Worm (Caenorhabditis elegans) whole organism, L1 larva: Measurements from ENCODE around the gene pptr-1.

Source experiments
- C34B4.2 ChIP-seq: sonication (generic microtip); optimal IDR thresholded peaks from 2 replicates; lab custom pipeline; 2017; ENCODE audit warnings: mild to moderate bottlenecking, missing genetic modification characterization, missing compliant biosample characterization
- F16B12.6 ChIP-seq: fragments of 150-350 bp; optimal IDR thresholded peaks from 2 replicates; lab custom pipeline; 2014; ENCODE audit warnings: missing biosample characterization, missing genetic modification characterization
- alr-1 ChIP-seq: fragments of 200-800 bp; sonication (Bioruptor generic); optimal IDR thresholded peaks from 2 replicates; lab custom pipeline; 2018; ENCODE audit warnings: borderline replicate concordance, mild to moderate bottlenecking, missing genetic modification characterization, missing compliant biosample characterization
- ama-1 ChIP-seq: fragments of 150-350 bp; optimal IDR thresholded peaks from 2 replicates; lab custom pipeline; 2014
- ceh-63 ChIP-seq: fragments of 200-800 bp; sonication (Bioruptor generic); optimal IDR thresholded peaks from 2 replicates; lab custom pipeline; 2018; ENCODE audit warnings: mild to moderate bottlenecking, missing genetic modification characterization, missing compliant biosample characterization
- ceh-8 ChIP-seq: fragments of 200-800 bp; sonication (Bioruptor generic); optimal IDR thresholded peaks from 2 replicates; lab custom pipeline; 2018; ENCODE audit warnings: mild to moderate bottlenecking, missing genetic modification characterization, moderate library complexity, missing compliant biosample characterization
- ceh-82 ChIP-seq, 3 experiments: fragments of 150-350 bp in 1 of 3; sonication (generic microtip) in 2 of 3; optimal IDR thresholded peaks; 2 replicates each; lab custom pipeline; 2014 to 2017; ENCODE audit warnings: missing biosample characterization in 3 of 3, missing genetic modification characterization in 3 of 3
- ceh-88 ChIP-seq: fragments of 200-800 bp; sonication (Bioruptor generic); IDR thresholded peaks from 2 replicates; pipeline ENCODE4 v1.3.6; 2022; ENCODE audit warnings: missing genetic modification characterization, missing compliant biosample characterization
- ceh-90 ChIP-seq: sonication (generic microtip); optimal IDR thresholded peaks from 2 replicates; lab custom pipeline; 2016; ENCODE audit warnings: missing genetic modification characterization, missing compliant biosample characterization
- ces-1 ChIP-seq: fragments of 150-350 bp; optimal IDR thresholded peaks from 2 replicates; lab custom pipeline; 2014; ENCODE audit warnings: missing biosample characterization, missing genetic modification reagents, missing genetic modification characterization
- dpl-1 ChIP-seq, 3 experiments: fragments of 150-350 bp in 2 of 3; sonication (generic microtip) in 1 of 3; optimal IDR thresholded peaks; 2 replicates each; lab custom pipeline; 2014 to 2017; ENCODE audit warnings: missing biosample characterization in 3 of 3, missing genetic modification characterization in 3 of 3, missing genetic modification reagents in 3 of 3
- dsc-1 ChIP-seq: sonication (generic microtip); optimal IDR thresholded peaks from 2 replicates; lab custom pipeline; 2016; ENCODE audit warnings: mild to moderate bottlenecking, missing genetic modification characterization, missing compliant biosample characterization
- efl-1 ChIP-seq, 4 experiments: fragments of 150-350 bp; optimal IDR thresholded peaks in 3 of 4; peaks in 1 of 4; 1 replicate in 1 of 4; 2 replicates in 3 of 4; lab custom pipeline; 2014; ENCODE audit warnings: missing biosample characterization in 2 of 4, missing genetic modification characterization in 2 of 4, missing genetic modification reagents in 2 of 4
- elt-2 ChIP-seq: sonication (generic microtip); optimal IDR thresholded peaks from 2 replicates; lab custom pipeline; 2016; ENCODE audit warnings: missing genetic modification characterization, mild to moderate bottlenecking, inconsistent platforms, missing compliant biosample characterization, missing genetic modification reagents
- elt-3 ChIP-seq, 6 experiments: fragments of 150-350 bp in 1 of 6; sonication (generic microtip); optimal IDR thresholded peaks; 2 replicates each; lab custom pipeline; 2017 to 2018; ENCODE audit warnings: missing biosample characterization in 6 of 6, missing genetic modification characterization in 6 of 6, inconsistent platforms in 1 of 6
- ets-5 ChIP-seq: fragments of 200-800 bp; sonication (Bioruptor generic); IDR thresholded peaks from 2 replicates; pipeline ENCODE4 v1.3.6; 2022; ENCODE audit warnings: missing genetic modification characterization, missing compliant biosample characterization
- fos-1 ChIP-seq: fragments of 150-350 bp; optimal IDR thresholded peaks from 2 replicates; lab custom pipeline; 2014; ENCODE audit warnings: missing biosample characterization, missing genetic modification characterization
- grh-1 ChIP-seq: fragments of 200-800 bp; sonication (Bioruptor generic); IDR thresholded peaks from 2 replicates; pipeline ENCODE4 v1.3.6; 2022; ENCODE audit warnings: missing genetic modification reagents, missing genetic modification characterization, missing compliant biosample characterization
- hpl-2 ChIP-seq: fragments of 150-350 bp; optimal IDR thresholded peaks from 2 replicates; lab custom pipeline; 2014; ENCODE audit warnings: missing biosample characterization, missing genetic modification reagents, missing genetic modification characterization
- irx-1 ChIP-seq: sonication (generic microtip); optimal IDR thresholded peaks from 2 replicates; lab custom pipeline; 2016; ENCODE audit warnings: missing genetic modification characterization, missing compliant biosample characterization
- jun-1 ChIP-seq: fragments of 150-350 bp; optimal IDR thresholded peaks from 2 replicates; lab custom pipeline; 2014; ENCODE audit warnings: missing biosample characterization, missing genetic modification reagents, missing genetic modification characterization
- lin-13 ChIP-seq: fragments of 150-350 bp; optimal IDR thresholded peaks from 2 replicates; lab custom pipeline; 2014; ENCODE audit warnings: missing biosample characterization, missing genetic modification reagents, missing genetic modification characterization
- lin-14 ChIP-seq: fragments of 200-800 bp; sonication (Bioruptor generic); optimal IDR thresholded peaks from 2 replicates; lab custom pipeline; 2018; ENCODE audit warnings: mild to moderate bottlenecking, missing genetic modification characterization, moderate library complexity, missing compliant biosample characterization
- lin-35 ChIP-seq, 2 experiments: fragments of 150-350 bp; optimal IDR thresholded peaks; 2 replicates each; lab custom pipeline; 2014; ENCODE audit warnings: missing biosample characterization in 2 of 2, missing genetic modification characterization in 2 of 2, missing genetic modification reagents in 2 of 2
- mab-9 ChIP-seq: fragments of 200-800 bp; sonication (Bioruptor generic); IDR thresholded peaks from 2 replicates; pipeline ENCODE4 v1.3.6; 2022; ENCODE audit warnings: missing genetic modification reagents, missing genetic modification characterization, missing compliant biosample characterization
- mdl-1 ChIP-seq, 2 experiments: fragments of 150-350 bp; optimal IDR thresholded peaks; 2 replicates each; lab custom pipeline; 2014 to 2017; ENCODE audit warnings: missing biosample characterization in 2 of 2, missing genetic modification characterization in 2 of 2, inconsistent platforms in 1 of 2
- mef-2 ChIP-seq: fragments of 150-350 bp; optimal IDR thresholded peaks from 2 replicates; lab custom pipeline; 2014; ENCODE audit warnings: missing biosample characterization, missing genetic modification characterization
- nhr-11 ChIP-seq: fragments of 150-350 bp; optimal IDR thresholded peaks from 2 replicates; lab custom pipeline; 2014; ENCODE audit warnings: missing biosample characterization, missing genetic modification characterization
- nhr-237 ChIP-seq: fragments of 150-350 bp; optimal IDR thresholded peaks from 2 replicates; lab custom pipeline; 2014; ENCODE audit warnings: missing biosample characterization, missing genetic modification characterization
- nhr-77 ChIP-seq: fragments of 150-350 bp; optimal IDR thresholded peaks from 2 replicates; lab custom pipeline; 2014; ENCODE audit warnings: missing biosample characterization, missing genetic modification characterization
- nhr-85 ChIP-seq: sonication (generic microtip); peaks from one replicate; lab custom pipeline; 2016; ENCODE audit warnings: missing genetic modification characterization, inconsistent platforms, missing compliant biosample characterization
- nhr-90 ChIP-seq: sonication (generic microtip); optimal IDR thresholded peaks from 2 replicates; lab custom pipeline; 2016; ENCODE audit warnings: mild to moderate bottlenecking, missing genetic modification characterization, missing compliant biosample characterization; ENCODE audit not compliant: poor library complexity
- pag-3 ChIP-seq: sonication (generic microtip); optimal IDR thresholded peaks from 2 replicates; lab custom pipeline; 2017; ENCODE audit warnings: missing genetic modification characterization, mild to moderate bottlenecking, missing compliant biosample characterization, antibody characterized with exemption, borderline replicate concordance; ENCODE audit not compliant: insufficient read depth
- pqm-1 ChIP-seq: sonication (generic microtip); optimal IDR thresholded peaks from 3 replicates; lab custom pipeline; 2017; ENCODE audit warnings: missing biosample characterization, missing genetic modification characterization
- rnt-1 ChIP-seq: sonication (generic microtip); optimal IDR thresholded peaks from 2 replicates; lab custom pipeline; 2016; ENCODE audit warnings: mild to moderate bottlenecking, missing genetic modification characterization, moderate library complexity, missing compliant biosample characterization
- skn-1 ChIP-seq: fragments of 150-350 bp; optimal IDR thresholded peaks from 2 replicates; lab custom pipeline; 2014; ENCODE audit warnings: missing biosample characterization, missing genetic modification characterization
- snpc-4 ChIP-seq: fragments of 150-350 bp; optimal IDR thresholded peaks from 2 replicates; lab custom pipeline; 2014; ENCODE audit warnings: missing biosample characterization, missing genetic modification characterization
- snu-23 ChIP-seq: sonication (generic microtip); optimal IDR thresholded peaks from 2 replicates; lab custom pipeline; 2016; ENCODE audit warnings: missing genetic modification characterization, missing compliant biosample characterization
- sox-4 ChIP-seq: sonication (generic microtip); optimal IDR thresholded peaks from 2 replicates; lab custom pipeline; 2016; ENCODE audit warnings: missing genetic modification characterization, missing compliant biosample characterization
- sptf-1 ChIP-seq: fragments of 150-350 bp; optimal IDR thresholded peaks from 2 replicates; lab custom pipeline; 2014; ENCODE audit warnings: missing biosample characterization, missing genetic modification characterization
- sup-37 ChIP-seq: fragments of 200-800 bp; sonication (Bioruptor generic); optimal IDR thresholded peaks from 2 replicates; lab custom pipeline; 2018; ENCODE audit warnings: mild to moderate bottlenecking, missing genetic modification characterization, missing compliant biosample characterization
- swsn-7 ChIP-seq: sonication (generic microtip); optimal IDR thresholded peaks from 2 replicates; lab custom pipeline; 2016; ENCODE audit warnings: missing genetic modification characterization, missing compliant biosample characterization
- tbx-2 ChIP-seq: sonication (generic microtip); optimal IDR thresholded peaks from 2 replicates; lab custom pipeline; 2016; ENCODE audit warnings: missing genetic modification characterization, missing compliant biosample characterization
- unc-130 ChIP-seq: fragments of 150-350 bp; optimal IDR thresholded peaks from 2 replicates; lab custom pipeline; 2017; ENCODE audit warnings: missing biosample characterization, missing genetic modification characterization, inconsistent platforms
- unc-30 ChIP-seq: sonication (generic microtip); optimal IDR thresholded peaks from 2 replicates; lab custom pipeline; 2017; ENCODE audit warnings: missing biosample characterization, missing genetic modification characterization
- unc-62 ChIP-seq: fragments of 150-350 bp; optimal IDR thresholded peaks from 2 replicates; lab custom pipeline; 2014; ENCODE audit warnings: missing biosample characterization, missing genetic modification reagents, missing genetic modification characterization
- unc-86 ChIP-seq: sonication (generic microtip); optimal IDR thresholded peaks from 2 replicates; lab custom pipeline; 2016; ENCODE audit warnings: missing genetic modification characterization, missing compliant biosample characterization
- vab-15 ChIP-seq: sonication (generic microtip); optimal IDR thresholded peaks from 2 replicates; lab custom pipeline; 2017; ENCODE audit warnings: missing genotype, mild to moderate bottlenecking, missing genetic modification characterization, missing compliant biosample characterization
- xbp-1 ChIP-seq: sonication (generic microtip); optimal IDR thresholded peaks from 2 replicates; lab custom pipeline; 2016; ENCODE audit warnings: missing genetic modification characterization, missing compliant biosample characterization
- zag-1 ChIP-seq: fragments of 150-350 bp; optimal IDR thresholded peaks from 2 replicates; lab custom pipeline; 2014; ENCODE audit warnings: missing biosample characterization, missing genetic modification characterization
- ztf-11 ChIP-seq, 2 experiments: sonication (generic microtip); optimal IDR thresholded peaks; 2 replicates each; lab custom pipeline; 2016 to 2017; ENCODE audit warnings: missing genetic modification characterization in 2 of 2, missing biosample characterization in 1 of 2, missing compliant biosample characterization in 1 of 2
- ztf-4 ChIP-seq: fragments of 150-350 bp; optimal IDR thresholded peaks from 2 replicates; lab custom pipeline; 2014; ENCODE audit warnings: missing biosample characterization, missing genetic modification characterization

The pptr-1 gene

ce11 chrV:16355941-16356340, 1.4 kb upstream of the pptr-1 start (continued):
- TF ChIP-seq pag-3 (tag; lab: Kevin White, UChicago) (no peak), ceh-8 (peak; percentile 60), ceh-82 (tag; optimal IDR thresholded peaks at IDR 0.05; lab: Kevin White, UChicago) (peak; percentile 82 to 91 (median 85)), vab-15 (tag; lab: Kevin White, UChicago) (no peak), skn-1 (peak; percentile 89), nhr-11 (tag; lab: Kevin White, UChicago) (peak; percentile 5), swsn-7 (peak; percentile 92), rnt-1 (peak; percentile 86), sptf-1 (tag; lab: Kevin White, UChicago) (no peak), efl-1 (optimal IDR thresholded peaks at IDR 0.05; lab: Kevin White, UChicago) (peak; percentile 84 to 93), efl-1 (GFP tag; optimal IDR thresholded peaks at IDR 0.05 in 1 of 2; lab: Kevin White, UChicago) (peak; percentile 57 to 96), dsc-1 (tag; lab: Kevin White, UChicago) (peak; percentile 77), sup-37 (GFP tag; lab: Kevin White, UChicago) (peak; percentile 61), lin-14 (GFP tag; lab: Kevin White, UChicago) (peak; percentile 98), lin-13 (GFP tag; lab: Kevin White, UChicago) (peak; percentile 75), ces-1 (GFP tag; lab: Kevin White, UChicago) (no peak), nhr-237 (peak; percentile 60), ceh-90 (tag; lab: Kevin White, UChicago) (no peak), elt-3 (tag; optimal IDR thresholded peaks at IDR 0.05; lab: Kevin White, UChicago) (peak in 3 of 6 experiments; percentile 75 to 83 (median 81)), irx-1 (tag; lab: Kevin White, UChicago) (peak; percentile 81), unc-30 (tag; lab: Kevin White, UChicago) (no peak), jun-1 (tag; lab: Kevin White, UChicago) (peak; percentile 83), mef-2 (no peak), ama-1 (lab: Kevin White, UChicago) (no peak), fos-1 (tag; lab: Kevin White, UChicago) (peak; percentile 79), unc-62 (GFP tag; lab: Kevin White, UChicago) (no peak), elt-2 (peak; percentile 87), grh-1 (no peak), lin-35 (GFP tag; optimal IDR thresholded peaks at IDR 0.05; lab: Kevin White, UChicago) (peak; percentile 72 to 85), ztf-11 (tag; optimal IDR thresholded peaks at IDR 0.05; lab: Kevin White, UChicago) (peak in 1 of 2 experiments; percentile 67), pqm-1 (tag; lab: Kevin White, UChicago) (no peak), hpl-2 (GFP tag; lab: Kevin White, UChicago) (no peak), zag-1 (tag; lab: Kevin White, UChicago) (no peak), nhr-85 (tag; lab: Kevin White, UChicago) (peak; percentile 95), nhr-90 (tag; lab: Kevin White, UChicago) (peak; percentile 83), unc-130 (tag; lab: Kevin White, UChicago) (no peak), nhr-77 (tag; lab: Kevin White, UChicago) (peak; percentile 81), tbx-2 (peak; percentile 90), ceh-63 (no peak), F16B12.6 (peak; percentile 33), unc-86 (peak; percentile 89), snpc-4 (tag; lab: Kevin White, UChicago) (peak; percentile 86), ztf-4 (tag; lab: Kevin White, UChicago) (peak; percentile 67), mdl-1 (tag; optimal IDR thresholded peaks at IDR 0.05; lab: Kevin White, UChicago) (peak; percentile 67 to 92), alr-1 (tag; lab: Kevin White, UChicago) (no peak), ets-5 (no peak), xbp-1 (tag; lab: Kevin White, UChicago) (peak; percentile 83), sox-4 (tag; lab: Kevin White, UChicago) (peak; percentile 47), dpl-1 (GFP tag; optimal IDR thresholded peaks at IDR 0.05; lab: Kevin White, UChicago) (peak; percentile 53 to 62 (median 56)), ceh-88 (GFP tag; lab: Robert Waterston, UW) (peak; percentile 68), mab-9 (GFP tag; lab: Robert Waterston, UW) (peak; percentile 38; the same call in 1 of the 2 replicates), C34B4.2 (tag; lab: Kevin White, UChicago) (no peak), snu-23 (GFP tag; lab: Kevin White, UChicago) (peak; percentile 96)
